Fruit fly (Drosophila melanogaster) whole organism, embryonic: ENCODE measurements around the gene Polr2D.

Experiments
- B-H1 ChIP-seq: fragments of 200-800 bp; sonication (Bioruptor generic); IDR thresholded peaks from 3 replicates; pipeline ENCODE4 v1.3.6; 2022; ENCODE audit warnings: missing biosample characterization, missing genetic modification characterization
- B-H2 ChIP-seq: fragments of 200-800 bp; sonication (Bioruptor generic); optimal IDR thresholded peaks from 2 replicates; lab custom pipeline; 2018; ENCODE audit warnings: missing biosample characterization, mild to moderate bottlenecking, missing genetic modification characterization
- CG10147 ChIP-seq: fragments of 200-800 bp; sonication (Bioruptor generic); optimal IDR thresholded peaks from 2 replicates; lab custom pipeline; 2019; ENCODE audit warnings: missing biosample characterization, mild to moderate bottlenecking, missing genetic modification characterization, moderate library complexity
- CG1024 ChIP-seq: fragments of 200-800 bp; sonication (Bioruptor generic); IDR thresholded peaks from 2 replicates; pipeline ENCODE4 v1.3.6; 2022; ENCODE audit warnings: missing biosample characterization, missing genetic modification characterization
- CG10267 ChIP-seq: fragments of 200-800 bp; sonication (Bioruptor generic); optimal IDR thresholded peaks from 2 replicates; lab custom pipeline; 2018; ENCODE audit warnings: missing biosample characterization, mild to moderate bottlenecking, missing genetic modification characterization, moderate library complexity
- CG13287 ChIP-seq: fragments of 200-800 bp; sonication (Bioruptor generic); IDR thresholded peaks from 2 replicates; pipeline ENCODE4 v1.3.6; 2022; ENCODE audit warnings: missing biosample characterization, missing genetic modification characterization; ENCODE audit not compliant: partially characterized antibody
- CG14860 ChIP-seq: fragments of 200-800 bp; sonication (Bioruptor generic); IDR thresholded peaks from 3 replicates; pipeline ENCODE4 v1.3.6; 2022; ENCODE audit warnings: missing biosample characterization, missing genetic modification characterization; ENCODE audit not compliant: partially characterized antibody
- CG15073 ChIP-seq: fragments of 200-800 bp; sonication (Bioruptor generic); optimal IDR thresholded peaks from 2 replicates; lab custom pipeline; 2016; ENCODE audit warnings: missing biosample characterization, missing genetic modification characterization
- CG1603 ChIP-seq: fragments of 200-800 bp; sonication (Bioruptor generic); optimal IDR thresholded peaks from 2 replicates; lab custom pipeline; 2019; ENCODE audit warnings: missing biosample characterization, mild to moderate bottlenecking, missing genetic modification characterization, moderate library complexity
- CG16813 ChIP-seq: fragments of 200-800 bp; sonication (Bioruptor generic); IDR thresholded peaks from 3 replicates; pipeline ENCODE4 v1.3.6; 2022; ENCODE audit warnings: missing biosample characterization, missing genetic modification characterization; ENCODE audit not compliant: partially characterized antibody
- CG16815 ChIP-seq: fragments of 200-800 bp; sonication (Bioruptor generic); optimal IDR thresholded peaks from 3 replicates; lab custom pipeline; 2017; ENCODE audit warnings: missing biosample characterization, mild to moderate bottlenecking, missing genetic modification characterization
- CG17829 ChIP-seq: fragments of 200-800 bp; optimal IDR thresholded peaks from 2 replicates; lab custom pipeline; 2019; ENCODE audit warnings: missing biosample characterization, mild to moderate bottlenecking, missing genetic modification characterization, moderate library complexity
- CG17912 ChIP-seq: fragments of 200-800 bp; sonication (Bioruptor generic); optimal IDR thresholded peaks from 2 replicates; lab custom pipeline; 2018; ENCODE audit warnings: missing biosample characterization, mild to moderate bottlenecking, missing genetic modification characterization
- CG2129 ChIP-seq: fragments of 200-800 bp; sonication (Bioruptor generic); IDR thresholded peaks from 2 replicates; pipeline ENCODE4 v1.3.6; 2022; ENCODE audit warnings: missing biosample characterization, missing genetic modification characterization; ENCODE audit not compliant: partially characterized antibody
- CG30020 ChIP-seq: fragments of 200-800 bp; optimal IDR thresholded peaks from 2 replicates; lab custom pipeline; 2019; ENCODE audit warnings: missing biosample characterization, mild to moderate bottlenecking, missing genetic modification characterization, moderate library complexity
- CG3847 ChIP-seq: fragments of 200-800 bp; sonication (Bioruptor generic); IDR thresholded peaks from 2 replicates; pipeline ENCODE4 v1.3.6; 2022; ENCODE audit warnings: missing biosample characterization, missing genetic modification characterization
- CG42726 ChIP-seq: fragments of 200-800 bp; sonication (Bioruptor generic); IDR thresholded peaks from 2 replicates; pipeline ENCODE4 v1.3.6; 2022; ENCODE audit warnings: missing biosample characterization, missing genetic modification characterization; ENCODE audit not compliant: partially characterized antibody
- CG4854 ChIP-seq: fragments of 200-800 bp; sonication (Bioruptor generic); optimal IDR thresholded peaks from 2 replicates; lab custom pipeline; 2016; ENCODE audit warnings: missing biosample characterization, missing genetic modification characterization, inconsistent platforms
- CG6689 ChIP-seq: fragments of 200-800 bp; sonication (Bioruptor generic); IDR thresholded peaks from 2 replicates; pipeline ENCODE4 v1.3.6; 2022; ENCODE audit warnings: missing biosample characterization, missing genetic modification characterization
- CG6791 ChIP-seq: fragments of 200-800 bp; sonication (Bioruptor generic); IDR thresholded peaks from 3 replicates; pipeline ENCODE4 v1.3.6; 2022; ENCODE audit warnings: missing biosample characterization, missing genetic modification characterization; ENCODE audit not compliant: partially characterized antibody
- CG8924 ChIP-seq: fragments of 200-800 bp; optimal IDR thresholded peaks from 3 replicates; lab custom pipeline; 2019; ENCODE audit warnings: missing biosample characterization, mild to moderate bottlenecking, missing genetic modification characterization, moderate library complexity
- CrebB ChIP-seq: fragments of 200-800 bp; sonication (Bioruptor generic); optimal IDR thresholded peaks from 3 replicates; lab custom pipeline; 2018; ENCODE audit warnings: missing biosample characterization, mild to moderate bottlenecking, missing genetic modification characterization
- Dll ChIP-seq: fragments of 200-800 bp; sonication (Bioruptor generic); IDR thresholded peaks from 4 replicates; pipeline ENCODE4 v1.3.6; 2022; ENCODE audit warnings: missing biosample characterization, missing genetic modification characterization; ENCODE audit not compliant: partially characterized antibody
- Dp ChIP-seq: fragments of 200-800 bp; sonication (Bioruptor generic); optimal IDR thresholded peaks from 2 replicates; lab custom pipeline; 2018; ENCODE audit warnings: missing biosample characterization, mild to moderate bottlenecking, missing genetic modification characterization, moderate library complexity
- HLH4C ChIP-seq: fragments of 200-800 bp; sonication (Bioruptor generic); IDR thresholded peaks from 3 replicates; pipeline ENCODE4 v1.3.6; 2022; ENCODE audit warnings: missing biosample characterization, missing genetic modification characterization; ENCODE audit not compliant: partially characterized antibody
- HmgZ ChIP-seq: fragments of 200-800 bp; sonication (Bioruptor generic); optimal IDR thresholded peaks from 2 replicates; lab custom pipeline; 2018; ENCODE audit warnings: missing biosample characterization, mild to moderate bottlenecking, missing genetic modification characterization
- MBD-R2 ChIP-seq: fragments of 200-800 bp; sonication (Bioruptor generic); IDR thresholded peaks from 2 replicates; pipeline ENCODE4 v1.3.6; 2022; ENCODE audit warnings: missing biosample characterization, missing genetic modification characterization
- MESR4 ChIP-seq: fragments of 200-800 bp; sonication (Bioruptor generic); optimal IDR thresholded peaks from 2 replicates; lab custom pipeline; 2018; ENCODE audit warnings: missing biosample characterization, mild to moderate bottlenecking, missing genetic modification characterization, moderate library complexity
- Mad ChIP-seq: fragments of 200-800 bp; sonication (Bioruptor generic); optimal IDR thresholded peaks from 2 replicates; lab custom pipeline; 2016; ENCODE audit warnings: missing biosample characterization, missing genetic modification characterization
- Max ChIP-seq: fragments of 200-800 bp; sonication (Bioruptor generic); optimal IDR thresholded peaks from 2 replicates; lab custom pipeline; 2016; ENCODE audit warnings: missing biosample characterization, mild to moderate bottlenecking, missing genetic modification characterization
- Med ChIP-seq: fragments of 200-800 bp; sonication (Bioruptor generic); peaks from one replicate; lab custom pipeline; 2016; ENCODE audit warnings: missing biosample characterization, missing genetic modification characterization, mild to moderate bottlenecking, inconsistent platforms, moderate library complexity
- NFAT ChIP-seq: fragments of 200-800 bp; sonication (Bioruptor generic); IDR thresholded peaks from 2 replicates; pipeline ENCODE4 v1.3.6; 2022; ENCODE audit warnings: missing biosample characterization, missing genetic modification characterization
- Nf-YB ChIP-seq: fragments of 200-800 bp; sonication (Bioruptor generic); optimal IDR thresholded peaks from 3 replicates; lab custom pipeline; 2019; ENCODE audit warnings: missing biosample characterization, mild to moderate bottlenecking, missing genetic modification characterization, moderate library complexity
- Sry-δ ChIP-seq: fragments of 200-800 bp; sonication (Bioruptor generic); optimal IDR thresholded peaks from 2 replicates; lab custom pipeline; 2016; ENCODE audit warnings: missing biosample characterization, missing genetic modification characterization
- Xbp1 ChIP-seq: fragments of 200-800 bp; sonication (Bioruptor generic); optimal IDR thresholded peaks from 3 replicates; lab custom pipeline; 2016; ENCODE audit warnings: missing biosample characterization, mild to moderate bottlenecking, missing genetic modification characterization
- YL-1 ChIP-seq: fragments of 200-800 bp; sonication (Bioruptor generic); optimal IDR thresholded peaks from 3 replicates; lab custom pipeline; 2017; ENCODE audit warnings: missing biosample characterization, mild to moderate bottlenecking, missing genetic modification characterization
- al ChIP-seq: fragments of 200-800 bp; sonication (Bioruptor generic); IDR thresholded peaks from 2 replicates; pipeline ENCODE4 v1.3.6; 2022; ENCODE audit warnings: missing biosample characterization, missing genetic modification characterization
- bab2 ChIP-seq: fragments of 200-800 bp; sonication (Bioruptor generic); optimal IDR thresholded peaks from 2 replicates; lab custom pipeline; 2016; ENCODE audit warnings: missing biosample characterization, missing genetic modification characterization
- cad ChIP-seq: fragments of >200 bp; optimal IDR thresholded peaks from 2 replicates; lab custom pipeline; 2017; ENCODE audit warnings: missing biosample characterization, missing genetic modification characterization
- ci ChIP-seq: fragments of 200-800 bp; sonication (Bioruptor generic); IDR thresholded peaks from 3 replicates; pipeline ENCODE4 v1.3.6; 2022; ENCODE audit warnings: missing biosample characterization, missing genetic modification characterization
- ems ChIP-seq: fragments of 200-800 bp; sonication (Bioruptor generic); optimal IDR thresholded peaks from 3 replicates; lab custom pipeline; 2016; ENCODE audit warnings: missing biosample characterization, missing genetic modification characterization
- hbn ChIP-seq: fragments of 200-800 bp; sonication (Bioruptor generic); IDR thresholded peaks from 2 replicates; pipeline ENCODE4 v1.3.6; 2022; ENCODE audit warnings: missing biosample characterization, missing genetic modification characterization; ENCODE audit not compliant: partially characterized antibody
- maf-S ChIP-seq: fragments of 200-800 bp; sonication (Bioruptor generic); optimal IDR thresholded peaks from 2 replicates; lab custom pipeline; 2016; ENCODE audit warnings: missing biosample characterization, missing genetic modification characterization
- onecut ChIP-seq: fragments of 200-800 bp; sonication (Bioruptor generic); IDR thresholded peaks from 2 replicates; pipeline ENCODE4 v1.3.6; 2022; ENCODE audit warnings: missing biosample characterization, missing genetic modification characterization
- phol ChIP-seq: fragments of 200-800 bp; sonication (Bioruptor generic); optimal IDR thresholded peaks from 3 replicates; lab custom pipeline; 2018; ENCODE audit warnings: missing biosample characterization, mild to moderate bottlenecking, missing genetic modification characterization, moderate library complexity
- pzg ChIP-seq: fragments of 200-800 bp; sonication (Bioruptor generic); optimal IDR thresholded peaks from 3 replicates; lab custom pipeline; 2018; ENCODE audit warnings: missing biosample characterization, mild to moderate bottlenecking, missing genetic modification characterization, moderate library complexity
- sens ChIP-seq: fragments of 200-800 bp; sonication (Bioruptor generic); peaks from one replicate; lab custom pipeline; 2016; ENCODE audit warnings: missing biosample characterization, missing genetic modification characterization
- sisA ChIP-seq: fragments of 200-800 bp; sonication (Bioruptor generic); IDR thresholded peaks from 2 replicates; pipeline ENCODE4 v1.3.6; 2022; ENCODE audit warnings: missing biosample characterization, missing genetic modification characterization
- trem ChIP-seq: fragments of 200-800 bp; optimal IDR thresholded peaks from 3 replicates; lab custom pipeline; 2019; ENCODE audit warnings: missing biosample characterization, mild to moderate bottlenecking, missing genetic modification characterization, moderate library complexity

Polr2D gene

dm6 chr3R:18301569-18301968 lies 46.3 kb upstream of the Polr2D start, which contains the start of gene Polr1E (continued):
- peak; percentile 57 for TF ChIP-seq hbn (GFP tag; lab: Robert Waterston, UW)
- peak; percentile 30 for TF ChIP-seq Mad (GFP tag; lab: Kevin White, UChicago)
- no peak for TF ChIP-seq CG1024
- no peak for TF ChIP-seq Nf-YB (GFP tag; lab: Kevin White, UChicago)
- TF ChIP-seq Dll (GFP tag; lab: Robert Waterston, UW): peak; percentile 72
- TF ChIP-seq Med (GFP tag; lab: Kevin White, UChicago): peak; percentile 60
- TF ChIP-seq CG16815: no peak
- TF ChIP-seq B-H1 (GFP tag; lab: Robert Waterston, UW): no peak
- TF ChIP-seq cad: no peak
- TF ChIP-seq onecut (GFP tag; lab: Robert Waterston, UW): no peak; the same call in 1 of the 2 replicates
- TF ChIP-seq sens: peak; percentile 70
- peak; percentile 12 for TF ChIP-seq CG8924 (tag; lab: Kevin White, UChicago)
- peak; percentile 79 for TF ChIP-seq CG6791 (GFP tag; lab: Robert Waterston, UW)
- peak; percentile 41 for TF ChIP-seq MESR4
- peak; percentile 24 for TF ChIP-seq Xbp1
- TF ChIP-seq phol (tag; lab: Kevin White, UChicago): peak; percentile 26
- peak; percentile 97 for TF ChIP-seq MBD-R2 (GFP tag; lab: Robert Waterston, UW)
- 0 out of 2 replicates have a peak, but pooled peaks have one; percentile 36 for TF ChIP-seq CG42726 (GFP tag; lab: Robert Waterston, UW)
- peak; percentile 41 for TF ChIP-seq CG17829 (tag; lab: Kevin White, UChicago)
- TF ChIP-seq CG1603 (tag; lab: Kevin White, UChicago): peak; percentile 73
- no peak for TF ChIP-seq CG15073 (GFP tag; lab: Kevin White, UChicago)
- peak; percentile 44 for TF ChIP-seq CG10267
- TF ChIP-seq YL-1 (GFP tag; lab: Kevin White, UChicago): peak; percentile 83
- peak; percentile 79 for TF ChIP-seq CG13287
- TF ChIP-seq pzg (GFP tag; lab: Kevin White, UChicago): peak; percentile 87
- peak; percentile 56; the same call in 2 of the 3 replicates for TF ChIP-seq CG16813 (GFP tag; lab: Robert Waterston, UW)
- TF ChIP-seq CG2129 (GFP tag; lab: Robert Waterston, UW): peak; percentile 20; the same call in 1 of the 2 replicates
- TF ChIP-seq al (GFP tag; lab: Robert Waterston, UW): no peak
- TF ChIP-seq CG10147 (GFP tag; lab: Kevin White, UChicago): peak; percentile 9
- no peak for TF ChIP-seq bab2 (GFP tag; lab: Kevin White, UChicago)
- TF ChIP-seq CG30020: peak; percentile 37
- TF ChIP-seq CG6689 (GFP tag; lab: Robert Waterston, UW): no peak
- peak; percentile 62; the same call in 2 of the 3 replicates for TF ChIP-seq CG14860 (GFP tag; lab: Robert Waterston, UW)
- peak; percentile 45 for TF ChIP-seq B-H2
- no peak for TF ChIP-seq NFAT
- peak; percentile 91 for TF ChIP-seq Max (GFP tag; lab: Kevin White, UChicago)
- TF ChIP-seq Dp (GFP tag; lab: Kevin White, UChicago): peak; percentile 94
- TF ChIP-seq sisA (GFP tag; lab: Robert Waterston, UW): no peak
- TF ChIP-seq Sry-δ (GFP tag; lab: Kevin White, UChicago): peak; percentile 59
- peak; percentile 8 for TF ChIP-seq CrebB (tag; lab: Kevin White, UChicago)
- no peak for TF ChIP-seq maf-S
- peak; percentile 81 for TF ChIP-seq HLH4C (GFP tag; lab: Robert Waterston, UW)
- no peak for TF ChIP-seq CG17912 (GFP tag; lab: Kevin White, UChicago)
- TF ChIP-seq HmgZ (tag; lab: Kevin White, UChicago): peak; percentile 41
- no peak for TF ChIP-seq CG4854 (GFP tag; lab: Kevin White, UChicago)
- peak; percentile 60 for TF ChIP-seq trem (tag; lab: Kevin White, UChicago)
- 0 out of 2 replicates have a peak, but pooled peaks have one; percentile 4 for TF ChIP-seq CG3847 (GFP tag; lab: Robert Waterston, UW)
- TF ChIP-seq ems (GFP tag; lab: Kevin White, UChicago): peak; percentile 19
- TF ChIP-seq ci (GFP tag; lab: Robert Waterston, UW): 0 out of 3 replicates have a peak, but pooled peaks have one; percentile 7
